Worm (Caenorhabditis elegans) whole organism, late embryonic: ENCODE results near the gene clc-25.

Experiments used
- C08G9.2 ChIP-seq: sonication (generic microtip); optimal IDR thresholded peaks from 2 replicates; lab custom pipeline; 2016; ENCODE audit warnings: mild to moderate bottlenecking, missing genetic modification characterization, moderate library complexity, missing compliant biosample characterization
- F13H6.1 ChIP-seq: sonication (generic microtip); optimal IDR thresholded peaks from 2 replicates; lab custom pipeline; 2016; ENCODE audit warnings: missing genetic modification characterization, missing compliant biosample characterization
- K09A11.1 ChIP-seq: sonication (generic microtip); optimal IDR thresholded peaks from 2 replicates; lab custom pipeline; 2017; ENCODE audit warnings: antibody characterized with exemption, mild to moderate bottlenecking, missing genetic modification characterization, missing compliant biosample characterization; ENCODE audit not compliant: insufficient read depth
- T23F11.4 ChIP-seq: fragments of 200-800 bp; sonication (Bioruptor generic); optimal IDR thresholded peaks from 2 replicates; lab custom pipeline; 2018; ENCODE audit warnings: mild to moderate bottlenecking, missing genetic modification characterization, missing compliant biosample characterization
- Y22D7AL.16 ChIP-seq: sonication (generic microtip); optimal IDR thresholded peaks from 2 replicates; lab custom pipeline; 2016; ENCODE audit warnings: missing genetic modification characterization, missing compliant biosample characterization
- ama-1 ChIP-seq: fragments of 150-350 bp; optimal IDR thresholded peaks from 2 replicates; lab custom pipeline; 2014
- ceh-18 ChIP-seq: sonication (generic microtip); optimal IDR thresholded peaks from 2 replicates; lab custom pipeline; 2016; ENCODE audit warnings: missing genetic modification characterization, missing compliant biosample characterization
- ceh-30 ChIP-seq: fragments of 150-350 bp; optimal IDR thresholded peaks from 2 replicates; lab custom pipeline; 2014; ENCODE audit warnings: missing biosample characterization, missing genetic modification characterization
- ceh-45 ChIP-seq: fragments of 200-800 bp; sonication (Bioruptor generic); IDR thresholded peaks from 2 replicates; pipeline ENCODE4 v1.3.6; 2022; ENCODE audit warnings: missing genetic modification reagents, missing genetic modification characterization, missing compliant biosample characterization
- ceh-6 ChIP-seq: fragments of 200-800 bp; sonication (Bioruptor generic); optimal IDR thresholded peaks from 2 replicates; lab custom pipeline; 2018; ENCODE audit warnings: mild to moderate bottlenecking, missing genetic modification characterization, missing compliant biosample characterization
- ceh-9 ChIP-seq: sonication (generic microtip); optimal IDR thresholded peaks from 2 replicates; lab custom pipeline; 2016; ENCODE audit warnings: mild to moderate bottlenecking, missing genetic modification characterization, inconsistent platforms, missing compliant biosample characterization
- dmd-4 ChIP-seq: sonication (generic microtip); optimal IDR thresholded peaks from 2 replicates; lab custom pipeline; 2016; ENCODE audit warnings: borderline replicate concordance, missing genetic modification characterization, missing compliant biosample characterization
- dve-1 ChIP-seq: sonication (generic microtip); optimal IDR thresholded peaks from 2 replicates; lab custom pipeline; 2017; ENCODE audit warnings: antibody characterized with exemption, mild to moderate bottlenecking, missing genetic modification characterization, missing compliant biosample characterization
- elt-2 ChIP-seq: sonication (generic microtip); optimal IDR thresholded peaks from 2 replicates; lab custom pipeline; 2016; ENCODE audit warnings: missing genetic modification reagents, missing genetic modification characterization, missing compliant biosample characterization
- ets-4 ChIP-seq: sonication (generic microtip); optimal IDR thresholded peaks from 2 replicates; lab custom pipeline; 2016; ENCODE audit warnings: missing genetic modification characterization, missing compliant biosample characterization
- eyg-1 ChIP-seq: sonication (generic microtip); optimal IDR thresholded peaks from 2 replicates; lab custom pipeline; 2016; ENCODE audit warnings: missing genotype, missing genetic modification characterization, missing compliant biosample characterization
- fkh-10 ChIP-seq: fragments of 150-350 bp; optimal IDR thresholded peaks from 2 replicates; lab custom pipeline; 2014; ENCODE audit warnings: missing biosample characterization, missing genetic modification reagents, missing genetic modification characterization
- fkh-6 ChIP-seq: sonication (generic microtip); optimal IDR thresholded peaks from 2 replicates; lab custom pipeline; 2016; ENCODE audit warnings: missing genetic modification characterization, missing compliant biosample characterization
- hlh-15 ChIP-seq: sonication (generic microtip); optimal IDR thresholded peaks from 2 replicates; lab custom pipeline; 2016; ENCODE audit warnings: missing genetic modification characterization, missing compliant biosample characterization
- hlh-30 ChIP-seq: sonication (generic microtip); optimal IDR thresholded peaks from 2 replicates; lab custom pipeline; 2017; ENCODE audit warnings: antibody characterized with exemption, missing genetic modification characterization, missing compliant biosample characterization; ENCODE audit not compliant: insufficient read depth
- hlh-6 ChIP-seq: sonication (generic microtip); optimal IDR thresholded peaks from 2 replicates; lab custom pipeline; 2016; ENCODE audit warnings: missing genotype, missing genetic modification characterization, missing compliant biosample characterization
- hlh-8 ChIP-seq: sonication (generic microtip); optimal IDR thresholded peaks from 2 replicates; lab custom pipeline; 2016; ENCODE audit warnings: missing genotype, missing genetic modification characterization, missing compliant biosample characterization
- lim-6 ChIP-seq: sonication (generic microtip); optimal IDR thresholded peaks from 2 replicates; lab custom pipeline; 2016; ENCODE audit warnings: missing genetic modification characterization, missing compliant biosample characterization
- madf-2 ChIP-seq: sonication (generic microtip); optimal IDR thresholded peaks from 2 replicates; lab custom pipeline; 2017; ENCODE audit warnings: missing genetic modification characterization, missing compliant biosample characterization
- mec-3 ChIP-seq: sonication (generic microtip); optimal IDR thresholded peaks from 2 replicates; lab custom pipeline; 2016; ENCODE audit warnings: borderline replicate concordance, missing genetic modification characterization, missing compliant biosample characterization
- nfya-1 ChIP-seq: sonication (generic microtip); optimal IDR thresholded peaks from 2 replicates; lab custom pipeline; 2017; ENCODE audit warnings: missing genetic modification characterization, mild to moderate bottlenecking, missing compliant biosample characterization, antibody characterized with exemption, moderate library complexity
- nhr-11 ChIP-seq: fragments of 150-350 bp; optimal IDR thresholded peaks from 2 replicates; lab custom pipeline; 2014; ENCODE audit warnings: missing biosample characterization, missing genetic modification characterization
- npax-4 ChIP-seq: sonication (generic microtip); optimal IDR thresholded peaks from 2 replicates; lab custom pipeline; 2016; ENCODE audit warnings: missing genetic modification characterization, missing compliant biosample characterization
- pha-2 ChIP-seq: sonication (generic microtip); optimal IDR thresholded peaks from 2 replicates; lab custom pipeline; 2017; ENCODE audit warnings: mild to moderate bottlenecking, missing genetic modification characterization, missing compliant biosample characterization
- pros-1 ChIP-seq: fragments of 150-350 bp; optimal IDR thresholded peaks from 2 replicates; lab custom pipeline; 2014; ENCODE audit warnings: missing biosample characterization, missing genetic modification reagents, missing genetic modification characterization
- ref-2 ChIP-seq: sonication (generic microtip); optimal IDR thresholded peaks from 2 replicates; lab custom pipeline; 2016; ENCODE audit warnings: missing genetic modification characterization, missing compliant biosample characterization
- rnt-1 ChIP-seq: sonication (generic microtip); optimal IDR thresholded peaks from 2 replicates; lab custom pipeline; 2016; ENCODE audit warnings: missing genetic modification characterization, missing compliant biosample characterization
- sdc-2 ChIP-seq: sonication (generic microtip); optimal IDR thresholded peaks from 2 replicates; lab custom pipeline; 2016; ENCODE audit warnings: missing genotype, missing genetic modification characterization, missing compliant biosample characterization
- tbx-2 ChIP-seq: sonication (generic microtip); optimal IDR thresholded peaks from 2 replicates; lab custom pipeline; 2016; ENCODE audit warnings: missing genetic modification characterization, missing compliant biosample characterization
- ttx-3 ChIP-seq: sonication (generic microtip); optimal IDR thresholded peaks from 2 replicates; lab custom pipeline; 2016; ENCODE audit warnings: missing genetic modification reagents, missing genetic modification characterization, missing compliant biosample characterization
- unc-3 ChIP-seq, 2 experiments: fragments of 200-800 bp in 1 of 2; sonication (Bioruptor generic) in 1 of 2; sonication (generic microtip) in 1 of 2; conservative IDR thresholded peaks in 1 of 2; optimal IDR thresholded peaks in 1 of 2; 2 replicates each; pipeline versions ENCODE4 v1.3.6 to Lab custom; 2016 to 2022; ENCODE audit warnings: missing compliant biosample characterization in 2 of 2, missing genetic modification characterization in 2 of 2, missing genetic modification reagents in 1 of 2
- unc-42 ChIP-seq: sonication (generic microtip); optimal IDR thresholded peaks from 2 replicates; lab custom pipeline; 2016; ENCODE audit warnings: missing genotype, missing genetic modification characterization, missing compliant biosample characterization
- unc-86 ChIP-seq: sonication (generic microtip); optimal IDR thresholded peaks from 2 replicates; lab custom pipeline; 2016; ENCODE audit warnings: missing genetic modification characterization, missing compliant biosample characterization
- ztf-16 ChIP-seq: sonication (generic microtip); optimal IDR thresholded peaks from 2 replicates; lab custom pipeline; 2017; ENCODE audit warnings: missing genetic modification characterization, missing compliant biosample characterization

clc-25 gene

DNA sequence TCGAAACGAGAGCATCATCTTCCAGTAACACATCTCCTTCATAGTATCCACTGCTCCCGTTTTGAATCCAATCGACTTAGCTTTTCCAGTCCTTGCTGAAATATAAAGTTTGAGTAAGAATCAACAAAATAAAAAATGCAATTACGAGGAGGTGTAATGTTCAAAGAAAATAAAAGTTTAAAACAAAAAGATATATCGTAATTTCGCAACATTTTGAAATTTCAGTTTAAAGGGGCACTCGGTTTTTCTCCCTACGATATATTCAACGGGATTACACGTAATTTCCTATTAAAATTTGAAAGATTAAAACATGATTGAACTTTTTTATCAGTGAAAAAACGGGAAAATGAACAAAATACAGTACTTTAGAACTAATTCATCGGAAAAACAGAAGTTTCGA lies 10.1 kb downstream of the clc-25 start, which contains the start of gene Y34F4.3:
Gene Y34F4.3, minus strand, starts transcription at position 101 of the 400 bp plus-strand sequence.
- TF ChIP-seq npax-4 (tag; lab: Kevin White, UChicago) (no peak), ref-2 (tag; lab: Kevin White, UChicago) (no peak), ttx-3 (tag; lab: Kevin White, UChicago) (no peak), ceh-45 (no peak), ztf-16 (no peak), ceh-6 (no peak), hlh-6 (no peak), K09A11.1 (tag; lab: Kevin White, UChicago) (no peak), unc-86 (tag; lab: Kevin White, UChicago) (no peak), ama-1 (lab: Kevin White, UChicago) (no peak), dve-1 (tag; lab: Kevin White, UChicago) (no peak), unc-42 (tag; lab: Kevin White, UChicago) (no peak), rnt-1 (tag; lab: Kevin White, UChicago) (no peak), unc-3 (GFP tag; conservative IDR thresholded peaks at IDR 0.05; lab: Robert Waterston, UW) (no peak), unc-3 (tag; optimal IDR thresholded peaks at IDR 0.05; lab: Kevin White, UChicago) (no peak), tbx-2 (tag; lab: Kevin White, UChicago) (no peak), ceh-9 (no peak), F13H6.1 (tag; lab: Kevin White, UChicago) (no peak), lim-6 (tag; lab: Kevin White, UChicago) (no peak)

DNA sequence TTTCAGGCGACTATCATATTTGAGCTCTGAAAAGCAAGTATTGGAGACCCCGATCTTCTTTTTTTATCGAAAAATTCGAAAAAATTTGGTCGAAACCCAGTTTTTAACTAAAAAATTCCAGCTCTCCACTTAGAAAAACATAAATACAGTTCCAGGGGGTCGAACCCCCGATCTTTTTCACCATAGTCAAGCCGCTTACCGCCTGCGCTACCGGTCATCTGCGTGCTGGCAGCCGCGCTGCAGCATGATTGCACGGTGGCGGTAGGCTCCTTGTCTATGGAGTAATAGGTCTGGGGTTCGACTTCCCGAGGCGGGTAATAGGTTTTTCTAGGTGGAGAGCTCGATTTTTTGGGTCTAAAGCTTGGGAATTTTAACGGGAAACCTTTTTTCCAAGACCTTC lies 16.4 kb downstream of the clc-25 start, which contains the start of gene clc-24:
Gene clc-24, plus strand, starts transcription at position 263 of the 400 bp plus-strand sequence.
- TF ChIP-seq eyg-1 (tag; lab: Kevin White, UChicago) (no peak), nhr-11 (tag; lab: Kevin White, UChicago) (no peak), elt-2 (tag; lab: Kevin White, UChicago) (no peak), ets-4 (tag; lab: Kevin White, UChicago) (no peak), rnt-1 (tag; lab: Kevin White, UChicago) (no peak), fkh-6 (tag; lab: Kevin White, UChicago) (no peak)

DNA sequence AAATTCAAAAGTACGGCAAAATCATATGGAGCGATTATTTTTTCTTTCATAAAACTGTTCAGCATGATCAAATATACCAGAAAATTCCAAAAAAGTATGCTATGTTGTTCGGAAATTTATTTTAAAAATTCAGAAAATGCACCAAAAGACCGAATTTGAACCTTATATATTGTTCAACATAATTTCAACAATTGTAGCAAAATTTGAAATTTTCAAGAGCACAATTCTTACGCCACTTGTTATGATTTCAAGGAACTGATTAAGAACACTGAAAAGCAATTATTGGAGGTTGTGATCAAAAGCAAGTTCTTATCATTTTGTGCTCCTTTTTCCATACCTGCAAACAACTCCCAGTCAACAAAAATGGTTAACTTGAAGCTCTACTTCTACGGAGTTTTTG lies 18.1 kb downstream of the clc-25 start, which contains the start of gene clc-27:
Gene clc-27, plus strand, starts transcription at position 301 of the 400 bp plus-strand sequence.
- no peak for TF ChIP-seq madf-2
- TF ChIP-seq mec-3 (tag; lab: Kevin White, UChicago): no peak
- TF ChIP-seq ama-1 (lab: Kevin White, UChicago): no peak
- TF ChIP-seq ceh-9: no peak
- TF ChIP-seq hlh-8 (tag; lab: Kevin White, UChicago): no peak
- TF ChIP-seq npax-4 (tag; lab: Kevin White, UChicago): no peak
- TF ChIP-seq ceh-18 (tag; lab: Kevin White, UChicago): no peak
- no peak for TF ChIP-seq hlh-30 (tag; lab: Kevin White, UChicago)
- no peak for TF ChIP-seq ttx-3 (tag; lab: Kevin White, UChicago)
- TF ChIP-seq Y22D7AL.16 (tag; lab: Kevin White, UChicago): no peak
- TF ChIP-seq lim-6 (tag; lab: Kevin White, UChicago): no peak
- no peak for TF ChIP-seq nfya-1 (tag; lab: Kevin White, UChicago)
- no peak for TF ChIP-seq ceh-6
- no peak for TF ChIP-seq tbx-2 (tag; lab: Kevin White, UChicago)
- TF ChIP-seq sdc-2 (tag; lab: Kevin White, UChicago): no peak
- no peak for TF ChIP-seq pros-1 (tag; lab: Kevin White, UChicago)

DNA sequence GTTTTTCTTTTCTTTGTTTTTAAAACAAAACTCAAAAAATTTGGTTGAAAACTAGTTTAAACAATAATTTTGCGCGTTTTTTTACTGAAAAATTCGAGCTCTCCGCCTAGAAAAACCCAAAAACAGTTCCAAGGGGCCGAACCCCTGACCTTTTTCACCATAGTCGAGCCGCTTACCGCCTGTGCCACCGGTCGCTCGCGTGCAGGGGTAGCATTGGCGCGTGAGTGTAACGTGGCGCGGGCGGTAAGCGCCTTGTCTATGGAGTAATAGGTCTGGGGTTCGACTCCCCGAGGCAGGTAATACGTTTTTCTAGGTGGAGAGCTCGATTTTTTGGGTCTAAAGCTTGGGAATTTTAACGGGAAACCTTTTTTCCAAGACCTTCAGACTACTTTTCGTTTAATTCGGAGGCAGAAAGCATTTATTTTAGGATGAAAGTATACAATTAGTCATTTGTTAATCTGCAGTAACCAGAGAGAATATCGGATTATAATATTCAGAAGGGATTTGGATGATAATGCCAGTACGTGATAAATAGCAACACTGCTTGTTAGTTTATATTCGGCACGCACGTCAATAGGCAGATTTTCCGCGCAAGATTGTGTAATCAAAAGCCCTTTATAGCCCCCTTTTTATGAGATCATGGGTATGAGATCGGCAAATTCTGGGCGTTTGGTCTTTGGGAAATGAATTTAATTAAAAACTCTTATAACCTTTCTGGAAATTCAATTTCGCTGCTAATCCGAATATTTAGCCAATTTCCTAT lies 18.8 kb downstream of the clc-25 start:
- TF ChIP-seq F13H6.1 (tag; lab: Kevin White, UChicago) (no peak), C08G9.2 (tag; lab: Kevin White, UChicago) (no peak), pros-1 (tag; lab: Kevin White, UChicago) (no peak), unc-42 (tag; lab: Kevin White, UChicago) (no peak), pha-2 (no peak), ttx-3 (tag; lab: Kevin White, UChicago) (no peak), dve-1 (tag; lab: Kevin White, UChicago) (no peak), ets-4 (tag; lab: Kevin White, UChicago) (no peak), ceh-30 (tag; lab: Kevin White, UChicago) (no peak), T23F11.4 (GFP tag; lab: Kevin White, UChicago) (no peak), fkh-10 (GFP tag; lab: Kevin White, UChicago) (no peak), hlh-15 (tag; lab: Kevin White, UChicago) (no peak), dmd-4 (tag; lab: Kevin White, UChicago) (no peak), nfya-1 (tag; lab: Kevin White, UChicago) (no peak)
